Worm (Caenorhabditis elegans) whole organism, early embryonic: ENCODE results near the gene C27C12.4.

Source experiments
- F13C5.2 ChIP-seq: sonication (generic microtip); optimal IDR thresholded peaks from 2 replicates; lab custom pipeline; 2017; ENCODE audit warnings: mild to moderate bottlenecking, missing genetic modification characterization, inconsistent platforms, missing compliant biosample characterization
- aly-1 ChIP-seq: sonication (generic microtip); optimal IDR thresholded peaks from 2 replicates; lab custom pipeline; 2016; ENCODE audit warnings: missing genetic modification characterization, missing compliant biosample characterization
- ama-1 ChIP-seq: fragments of 150-350 bp; optimal IDR thresholded peaks from 2 replicates; lab custom pipeline; 2014
- ceh-13 ChIP-seq: fragments of 200-800 bp; sonication (Bioruptor generic); optimal IDR thresholded peaks from 2 replicates; lab custom pipeline; 2018; ENCODE audit warnings: mild to moderate bottlenecking, missing genetic modification characterization, missing compliant biosample characterization
- ceh-36 ChIP-seq: sonication (generic microtip); optimal IDR thresholded peaks from 2 replicates; lab custom pipeline; 2016; ENCODE audit warnings: missing genetic modification characterization, inconsistent platforms, missing compliant biosample characterization
- ets-7 ChIP-seq: sonication (generic microtip); optimal IDR thresholded peaks from 2 replicates; lab custom pipeline; 2016; ENCODE audit warnings: missing genotype, missing genetic modification characterization, missing compliant biosample characterization
- flt-1 ChIP-seq: fragments of 200-800 bp; sonication (Bioruptor generic); IDR thresholded peaks from 2 replicates; pipeline ENCODE4 v1.3.6; 2022; ENCODE audit warnings: missing genetic modification characterization, missing compliant biosample characterization
- hmbx-1 ChIP-seq: sonication (generic microtip); optimal IDR thresholded peaks from 2 replicates; lab custom pipeline; 2016; ENCODE audit warnings: mild to moderate bottlenecking, missing genetic modification characterization, missing compliant biosample characterization
- pes-1 ChIP-seq: fragments of 200-800 bp; sonication (Bioruptor generic); IDR thresholded peaks from 2 replicates; pipeline ENCODE4 v1.3.6; 2022; ENCODE audit warnings: missing genetic modification reagents, missing genetic modification characterization, missing compliant biosample characterization
- sea-1 ChIP-seq: fragments of 200-800 bp; sonication (Bioruptor generic); conservative IDR thresholded peaks from 2 replicates; pipeline ENCODE4 v1.3.6; 2022; ENCODE audit warnings: missing genetic modification characterization, missing compliant biosample characterization
- tbx-11 ChIP-seq: fragments of 200-800 bp; sonication (Bioruptor generic); IDR thresholded peaks from 2 replicates; pipeline ENCODE4 v1.3.6; 2022; ENCODE audit warnings: missing genetic modification characterization, missing compliant biosample characterization
- tbx-37 ChIP-seq: fragments of 200-800 bp; sonication (Bioruptor generic); conservative IDR thresholded peaks from 2 replicates; pipeline ENCODE4 v1.3.6; 2022; ENCODE audit warnings: missing genetic modification reagents, missing genetic modification characterization, missing compliant biosample characterization

- no peak for TF ChIP-seq ama-1
- TF ChIP-seq ceh-36 = no peak
- no peak for TF ChIP-seq flt-1 (GFP tag; lab: Robert Waterston, UW)
- TF ChIP-seq tbx-11 (GFP tag; lab: Robert Waterston, UW) = no peak
- no peak for TF ChIP-seq aly-1 (tag; lab: Kevin White, UChicago)
- no peak for TF ChIP-seq ceh-13 (GFP tag; lab: Kevin White, UChicago)
- no peak for TF ChIP-seq tbx-37 (GFP tag; lab: Robert Waterston, UW)
- no peak for TF ChIP-seq pes-1 (GFP tag; lab: Robert Waterston, UW)
- TF ChIP-seq ets-7 = no peak
- no peak for TF ChIP-seq F13C5.2
- TF ChIP-seq hmbx-1 = no peak
- TF ChIP-seq sea-1 (GFP tag; lab: Robert Waterston, UW) = no peak
Measured at ce11 chrX:14865744-14866143, 11.9 kb downstream of the C27C12.4 start, which contains the start of gene C27C12.3.
